Worm (Caenorhabditis elegans) whole organism, L2 larva: ENCODE measurements around the gene F35E8.2.

ENCODE experiments used
- ceh-82 ChIP-seq: fragments of 150-350 bp; optimal IDR thresholded peaks from 2 replicates; lab custom pipeline; 2014; ENCODE audit warnings: missing biosample characterization, missing genetic modification characterization
- mab-5 ChIP-seq: fragments of 150-350 bp; optimal IDR thresholded peaks from 2 replicates; lab custom pipeline; 2014; ENCODE audit warnings: missing biosample characterization, missing genetic modification characterization
- nhr-6 ChIP-seq: fragments of 150-350 bp; optimal IDR thresholded peaks from 2 replicates; lab custom pipeline; 2014; ENCODE audit warnings: missing biosample characterization, missing genetic modification characterization
- nhr-77 ChIP-seq: fragments of 150-350 bp; optimal IDR thresholded peaks from 2 replicates; lab custom pipeline; 2014; ENCODE audit warnings: missing biosample characterization, missing genetic modification characterization
- zag-1 ChIP-seq: fragments of 150-350 bp; optimal IDR thresholded peaks from 2 replicates; lab custom pipeline; 2014; ENCODE audit warnings: missing biosample characterization, missing genetic modification characterization

DNA sequence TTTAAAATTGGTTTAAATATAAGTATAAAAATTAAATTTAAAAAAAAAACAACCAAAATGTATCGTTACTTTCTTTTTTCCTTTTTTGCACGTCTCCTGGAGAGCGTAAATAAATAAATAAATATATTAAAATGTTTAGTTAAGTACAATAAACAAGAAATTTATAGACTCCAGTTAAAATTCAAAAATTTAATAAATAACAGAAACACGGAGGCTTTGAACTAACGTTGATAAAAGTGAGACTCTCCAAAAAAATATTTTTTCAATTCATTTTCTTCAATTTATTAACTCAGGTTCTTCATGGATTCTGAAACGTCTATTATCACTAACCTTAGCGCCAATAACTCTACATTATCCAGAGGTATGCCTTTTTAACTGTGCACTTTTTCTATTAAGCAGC is 13.7 kb upstream of the F35E8.2 start, which contains the start of gene T06C12.12:
- no peak for TF ChIP-seq ceh-82 (tag; lab: Kevin White, UChicago)
- no peak for TF ChIP-seq mab-5
- TF ChIP-seq nhr-77 (tag; lab: Kevin White, UChicago), result no peak
- no peak for TF ChIP-seq zag-1
- no peak for TF ChIP-seq nhr-6
